Worm (Caenorhabditis elegans): Measurements from ENCODE around the gene srh-125.
A peak's percentile ranks its signal among the peaks of the same experiment; 100 is the strongest.

Gene srh-125

DNA sequence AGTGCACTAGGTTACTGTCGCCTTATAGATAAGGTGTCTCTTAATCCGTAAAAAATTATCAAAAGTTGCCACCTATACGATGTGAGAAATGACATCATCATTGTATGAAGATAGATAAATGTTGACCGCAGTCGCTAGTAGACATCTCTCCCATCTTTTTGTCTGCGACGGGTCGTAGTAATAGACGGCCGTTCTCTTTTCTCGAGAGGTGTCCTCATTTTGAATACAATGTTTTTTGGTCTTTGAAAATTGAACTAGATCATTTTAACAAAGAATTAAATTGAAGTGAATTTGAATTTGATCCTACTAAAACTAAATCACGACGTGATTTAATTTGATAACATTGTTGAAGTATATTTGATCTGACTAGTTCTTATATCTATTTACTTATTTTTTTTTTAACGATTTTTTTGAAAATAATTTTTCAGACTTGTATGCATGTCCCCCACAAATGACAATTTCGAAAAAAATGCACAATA is 31.9 kb upstream of the srh-125 start, which contains the start of the genes str-31 and nhr-172 (continued):
- TF ChIP-seq snpc-4 (GFP tag; optimal IDR thresholded peaks at IDR 0.05): no peak
- TF ChIP-seq snpc-4 (tag; optimal IDR thresholded peaks at IDR 0.05): no peak

DNA sequence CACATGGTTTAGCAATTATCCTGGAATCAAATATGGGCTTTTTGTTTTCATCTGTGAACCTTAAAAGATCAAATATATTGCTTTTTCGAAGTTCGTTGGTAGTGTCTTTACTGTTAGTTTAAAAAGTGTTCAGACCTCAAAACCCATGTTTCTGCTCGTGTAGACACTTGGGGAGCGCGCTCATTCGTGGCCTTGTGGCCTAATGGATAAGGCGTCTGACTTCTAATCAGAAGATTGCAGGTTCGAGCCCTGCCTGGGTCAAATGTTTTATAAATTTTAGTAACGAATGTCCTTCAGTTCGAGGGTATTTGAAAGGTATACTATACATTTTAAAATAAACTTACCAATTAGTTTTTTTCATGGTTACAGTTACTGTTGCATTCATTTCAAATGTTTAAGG is 29.5 kb upstream of the srh-125 start:
- TF ChIP-seq egl-44 (GFP tag; IDR thresholded peaks at IDR 0.05) (no peak), F22D6.2 (tag; optimal IDR thresholded peaks at IDR 0.05) (no peak), attf-3 (GFP tag; conservative IDR thresholded peaks at IDR 0.05) (no peak), B0261.1 (tag; optimal IDR thresholded peaks at IDR 0.05) (peak; percentile 71), fkh-3 (tag; optimal IDR thresholded peaks at IDR 0.05) (no peak), F57C9.4 (tag; optimal IDR thresholded peaks at IDR 0.05) (no peak), Y67H2A.10 (GFP tag; conservative IDR thresholded peaks at IDR 0.05) (no peak), attf-6 (GFP tag; IDR thresholded peaks at IDR 0.05) (no peak), lir-1 (GFP tag; conservative IDR thresholded peaks at IDR 0.05) (no peak), nfyb-1 (GFP tag; IDR thresholded peaks at IDR 0.05) (no peak), atf-7 (tag; optimal IDR thresholded peaks at IDR 0.05) (no peak), nhr-120 (GFP tag; IDR thresholded peaks at IDR 0.05) (no peak), dpl-1 (GFP tag; optimal IDR thresholded peaks at IDR 0.05) (no peak), F10E7.11 (tag; optimal IDR thresholded peaks at IDR 0.05) (no peak), ceh-91 (GFP tag; IDR thresholded peaks at IDR 0.05) (no peak), rpc-1 (optimal IDR thresholded peaks at IDR 0.05) (peak; percentile 54), rpc-1 (tag; optimal IDR thresholded peaks at IDR 0.05) (peak; percentile 73), ztf-3 (GFP tag; optimal IDR thresholded peaks at IDR 0.05) (no peak), tbx-9 (tag; optimal IDR thresholded peaks at IDR 0.05; ENCODE audit: borderline replicate concordance) (no peak), die-1 (tag; optimal IDR thresholded peaks at IDR 0.05) (no peak), B0035.1 (tag; optimal IDR thresholded peaks at IDR 0.05) (no peak), hmg-20 (GFP tag; IDR thresholded peaks at IDR 0.05) (no peak), madf-8 (GFP tag; conservative IDR thresholded peaks at IDR 0.05) (no peak), aptf-3 (GFP tag; IDR thresholded peaks at IDR 0.05) (no peak), ccch-3 (GFP tag; optimal IDR thresholded peaks at IDR 0.05) (no peak), hsf-1 (GFP tag; IDR thresholded peaks at IDR 0.05) (no peak), mxl-1 (tag; optimal IDR thresholded peaks at IDR 0.05) (no peak), repo-1 (tag; optimal IDR thresholded peaks at IDR 0.05) (no peak), Y95B8A.8 (GFP tag; IDR thresholded peaks at IDR 0.05) (no peak), nfya-2 (GFP tag; IDR thresholded peaks at IDR 0.05) (no peak), K12H6.12 (tag; optimal IDR thresholded peaks at IDR 0.05) (no peak), C17E4.6 (GFP tag; IDR thresholded peaks at IDR 0.05) (no peak), attf-5 (GFP tag; optimal IDR thresholded peaks at IDR 0.05) (no peak), hlh-26 (GFP tag; conservative IDR thresholded peaks at IDR 0.05) (no peak), aptf-2 (GFP tag; conservative IDR thresholded peaks at IDR 0.05) (no peak), Y56A3A.18 (GFP tag; IDR thresholded peaks at IDR 0.05) (0 out of 2 replicates have a peak, but pooled peaks have one; percentile 30), C06A6.2 (GFP tag; conservative IDR thresholded peaks at IDR 0.05) (no peak), ztf-18 (tag; optimal IDR thresholded peaks at IDR 0.05) (peak; percentile 15), snpc-1.3 (tag; optimal IDR thresholded peaks at IDR 0.05; ENCODE audit: insufficient read depth) (no peak), efl-1 (GFP tag; optimal IDR thresholded peaks at IDR 0.05) (no peak), lin-54 (GFP tag; optimal IDR thresholded peaks at IDR 0.05) (no peak), zfh-2 (GFP tag; conservative IDR thresholded peaks at IDR 0.05) (no peak), ztf-25 (GFP tag; IDR thresholded peaks at IDR 0.05) (no peak), him-1 (tag; optimal IDR thresholded peaks at IDR 0.05) (peak; percentile 67), unc-130 (GFP tag; optimal IDR thresholded peaks at IDR 0.05) (no peak), rcor-1 (GFP tag; IDR thresholded peaks at IDR 0.05) (no peak), nhr-80 (tag; optimal IDR thresholded peaks at IDR 0.05) (no peak)
